Worm (Caenorhabditis elegans): Measurements from ENCODE around the gene lad-2.

DNA sequence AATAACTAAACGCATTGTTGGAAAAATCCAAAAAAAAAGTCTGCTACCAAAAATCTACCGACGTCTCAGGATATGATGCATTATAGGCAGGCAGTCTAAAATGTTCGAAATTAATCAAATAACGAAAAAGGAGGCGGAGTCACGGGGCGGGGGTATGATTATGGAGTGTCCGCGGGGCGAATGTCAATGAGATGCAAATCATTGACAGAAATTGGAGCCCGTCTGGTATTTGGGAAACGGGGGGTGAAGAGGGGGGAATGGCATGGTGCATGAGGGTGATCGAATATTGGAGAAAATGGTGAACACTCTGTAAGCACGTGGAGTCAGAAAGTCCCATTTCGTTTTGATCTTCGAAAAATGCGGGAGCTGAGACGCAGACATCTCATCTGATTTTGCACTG, at the start of gene lad-2:
- no peak for TF ChIP-seq tbx-7 (tag; optimal IDR thresholded peaks at IDR 0.05)
- no peak for TF ChIP-seq odd-2 (tag; optimal IDR thresholded peaks at IDR 0.05)
- TF ChIP-seq che-1 (tag; optimal IDR thresholded peaks at IDR 0.05) = no peak
- TF ChIP-seq F13H6.1 (tag; optimal IDR thresholded peaks at IDR 0.05) = no peak
- no peak for TF ChIP-seq fkh-10 (GFP tag; optimal IDR thresholded peaks at IDR 0.05)
